Worm (Caenorhabditis elegans) whole organism, L2 larva: ENCODE data around the gene mltn-6.

Experiments used
- blmp-1 ChIP-seq: sonication (generic microtip); optimal IDR thresholded peaks from 2 replicates; lab custom pipeline; 2017; ENCODE audit warnings: missing genetic modification characterization, mild to moderate bottlenecking, missing compliant biosample characterization, antibody characterized with exemption, moderate library complexity; ENCODE audit not compliant: insufficient read depth
- lin-11 ChIP-seq: fragments of 150-350 bp; sonication (generic microtip); optimal IDR thresholded peaks from 2 replicates; lab custom pipeline; 2014; ENCODE audit warnings: missing biosample characterization, missing genetic modification characterization, inconsistent platforms, mixed read lengths
- snpc-4 ChIP-seq: fragments of 150-350 bp; optimal IDR thresholded peaks from 2 replicates; lab custom pipeline; 2014; ENCODE audit warnings: missing biosample characterization, missing genetic modification characterization

DNA sequence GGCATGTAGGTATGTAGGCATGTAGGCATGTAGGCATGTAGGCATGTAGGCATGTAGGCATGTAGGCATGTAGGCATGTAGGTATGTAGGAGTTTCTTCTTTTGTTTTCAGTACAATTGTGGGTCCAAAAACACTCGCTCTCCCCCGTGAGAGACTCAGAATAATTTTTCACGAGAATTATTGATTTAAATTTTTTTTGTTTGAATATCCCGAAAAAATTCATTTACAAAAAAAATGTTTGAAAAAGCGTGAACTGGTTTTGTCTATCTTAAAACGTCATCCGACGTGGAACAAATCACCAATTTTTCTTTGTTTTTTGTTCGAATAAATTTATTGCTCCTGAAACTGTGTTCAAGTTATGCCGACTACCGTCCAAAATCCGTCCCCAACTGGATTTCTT, 21.6 kb upstream of the mltn-6 start, which contains the start of gene wago-10:
- TF ChIP-seq blmp-1 (tag; lab: Kevin White, UChicago) (no peak), snpc-4 (tag; lab: Kevin White, UChicago) (no peak), lin-11 (tag; lab: Kevin White, UChicago) (no peak)
